Worm (Caenorhabditis elegans) whole organism, L4/young adult: ENCODE data around the gene ttll-12.

Source experiments
- W03F9.2 ChIP-seq: fragments of 150-350 bp; optimal IDR thresholded peaks from 2 replicates; lab custom pipeline; 2014; ENCODE audit warnings: missing biosample characterization, missing genetic modification characterization
- dao-5 ChIP-seq: sonication (generic microtip); optimal IDR thresholded peaks from 2 replicates; lab custom pipeline; 2016; ENCODE audit warnings: missing genotype, missing genetic modification characterization, moderate library complexity, missing compliant biosample characterization
- him-1 ChIP-seq: sonication (generic microtip); optimal IDR thresholded peaks from 2 replicates; lab custom pipeline; 2016; ENCODE audit warnings: missing genotype, missing genetic modification reagents, missing genetic modification characterization, missing compliant biosample characterization

Gene ttll-12

ce11 chrII:9379796-9380195, 41.0 kb downstream of the ttll-12 start, which contains the start of gene srh-48:
srh-48 (plus strand) TSS chrII:9380096.
- TF ChIP-seq him-1 (tag; lab: Kevin White, UChicago) (no peak), dao-5 (no peak), W03F9.2 (tag; lab: Kevin White, UChicago) (no peak)

ce11 chrII:9385241-9385640, 46.4 kb downstream of the ttll-12 start, which contains the start of gene C06C3.7:
C06C3.7 (plus strand) TSS chrII:9385541.
- TF ChIP-seq dao-5 (no peak), him-1 (tag; lab: Kevin White, UChicago) (no peak), W03F9.2 (tag; lab: Kevin White, UChicago) (no peak)
